Worm (Caenorhabditis elegans): Measurements from ENCODE around the gene tbx-35.

- TF ChIP-seq elt-1 (tag; optimal IDR thresholded peaks at IDR 0.05; ENCODE audit: borderline replicate concordance, insufficient read depth) (no peak), blmp-1 (tag; optimal IDR thresholded peaks at IDR 0.05) (no peak), pha-4 (tag; optimal IDR thresholded peaks at IDR 0.05) (no peak), zip-8 (tag; optimal IDR thresholded peaks at IDR 0.05) (no peak), mep-1 (tag; optimal IDR thresholded peaks at IDR 0.05) (no peak), bed-3 (GFP tag; optimal IDR thresholded peaks at IDR 0.05) (no peak), ces-1 (GFP tag; optimal IDR thresholded peaks at IDR 0.05) (no peak), nhr-237 (tag; optimal IDR thresholded peaks at IDR 0.05) (no peak), nhr-2 (tag; optimal IDR thresholded peaks at IDR 0.05) (no peak), ceh-39 (tag; optimal IDR thresholded peaks at IDR 0.05) (no peak)
These were observed 10.4 kb downstream of the tbx-35 start, which contains the start of gene sahd-1 for ce11 chrII:5514846-5515245.

All from whole organism, mixed stage, embryonic.